Fruit fly (Drosophila melanogaster) whole organism, embryonic: ENCODE data around the gene CG6409.
A peak's percentile ranks its signal among the peaks of the same experiment; 100 is the strongest.

Source experiments
- Atf6 ChIP-seq: fragments of 200-800 bp; sonication (Bioruptor generic); IDR thresholded peaks from 2 replicates; pipeline ENCODE4 v1.3.6; 2022; ENCODE audit warnings: missing biosample characterization, missing genetic modification characterization
- BEAF-32 ChIP-seq: fragments of 200-800 bp; sonication (Bioruptor generic); optimal IDR thresholded peaks from 3 replicates; lab custom pipeline; 2017; ENCODE audit warnings: missing biosample characterization, missing genetic modification characterization, mild to moderate bottlenecking, moderate library complexity, missing genetic modification reagents
- C15 ChIP-seq: fragments of 200-800 bp; sonication (Bioruptor generic); IDR thresholded peaks from 3 replicates; pipeline ENCODE4 v1.3.6; 2022; ENCODE audit warnings: missing biosample characterization, missing genetic modification characterization
- CG10267 ChIP-seq: fragments of 200-800 bp; sonication (Bioruptor generic); optimal IDR thresholded peaks from 2 replicates; lab custom pipeline; 2018; ENCODE audit warnings: missing biosample characterization, mild to moderate bottlenecking, missing genetic modification characterization, moderate library complexity
- CG10654 ChIP-seq: fragments of 200-800 bp; sonication (Bioruptor generic); optimal IDR thresholded peaks from 2 replicates; lab custom pipeline; 2016; ENCODE audit warnings: missing biosample characterization, missing genetic modification characterization
- CG11398 ChIP-seq: fragments of 200-800 bp; sonication (Bioruptor generic); optimal IDR thresholded peaks from 2 replicates; lab custom pipeline; 2016; ENCODE audit warnings: missing biosample characterization, missing genetic modification characterization
- CG12299 ChIP-seq: fragments of 200-800 bp; sonication (Bioruptor generic); optimal IDR thresholded peaks from 2 replicates; lab custom pipeline; 2018; ENCODE audit warnings: missing biosample characterization, mild to moderate bottlenecking, missing genetic modification characterization
- CG13123 ChIP-seq: fragments of 200-800 bp; sonication (Bioruptor generic); optimal IDR thresholded peaks from 2 replicates; lab custom pipeline; 2016; ENCODE audit warnings: missing biosample characterization, missing genetic modification characterization
- CG15011 ChIP-seq: fragments of 200-800 bp; sonication (Bioruptor generic); optimal IDR thresholded peaks from 3 replicates; lab custom pipeline; 2018; ENCODE audit warnings: missing biosample characterization, mild to moderate bottlenecking, missing genetic modification characterization
- CG15073 ChIP-seq: fragments of 200-800 bp; sonication (Bioruptor generic); optimal IDR thresholded peaks from 2 replicates; lab custom pipeline; 2016; ENCODE audit warnings: missing biosample characterization, missing genetic modification characterization
- CG2678 ChIP-seq: fragments of 200-800 bp; sonication (Bioruptor generic); optimal IDR thresholded peaks from 3 replicates; lab custom pipeline; 2019; ENCODE audit warnings: missing biosample characterization, mild to moderate bottlenecking, missing genetic modification characterization, moderate library complexity
- CG30020 ChIP-seq: fragments of 200-800 bp; optimal IDR thresholded peaks from 2 replicates; lab custom pipeline; 2019; ENCODE audit warnings: missing biosample characterization, mild to moderate bottlenecking, missing genetic modification characterization, moderate library complexity
- CG3163 ChIP-seq: fragments of 200-800 bp; sonication (Bioruptor generic); optimal IDR thresholded peaks from 3 replicates; lab custom pipeline; 2016; ENCODE audit warnings: missing biosample characterization, missing genetic modification characterization
- CG3847 ChIP-seq: fragments of 200-800 bp; sonication (Bioruptor generic); IDR thresholded peaks from 2 replicates; pipeline ENCODE4 v1.3.6; 2022; ENCODE audit warnings: missing biosample characterization, missing genetic modification characterization
- CG3995 ChIP-seq: fragments of 200-800 bp; sonication (Bioruptor generic); optimal IDR thresholded peaks from 3 replicates; lab custom pipeline; 2016; ENCODE audit warnings: missing biosample characterization, missing genetic modification characterization
- CG6254 ChIP-seq: fragments of 200-800 bp; sonication (Bioruptor generic); optimal IDR thresholded peaks from 3 replicates; lab custom pipeline; 2017; ENCODE audit warnings: mild to moderate bottlenecking, missing biosample characterization, missing genetic modification reagents, missing genetic modification characterization
- CG6689 ChIP-seq: fragments of 200-800 bp; sonication (Bioruptor generic); IDR thresholded peaks from 2 replicates; pipeline ENCODE4 v1.3.6; 2022; ENCODE audit warnings: missing biosample characterization, missing genetic modification characterization
- CG7271 ChIP-seq: fragments of 200-800 bp; sonication (Bioruptor generic); optimal IDR thresholded peaks from 2 replicates; lab custom pipeline; 2018; ENCODE audit warnings: missing biosample characterization, mild to moderate bottlenecking, missing genetic modification characterization, moderate library complexity
- CG8944 ChIP-seq: fragments of 200-800 bp; sonication (Bioruptor generic); optimal IDR thresholded peaks from 3 replicates; lab custom pipeline; 2016; ENCODE audit warnings: missing biosample characterization, missing genetic modification characterization
- CG9437 ChIP-seq: fragments of 200-800 bp; sonication (Bioruptor generic); optimal IDR thresholded peaks from 2 replicates; lab custom pipeline; 2018; ENCODE audit warnings: missing biosample characterization, mild to moderate bottlenecking, missing genetic modification characterization
- CG9797 ChIP-seq: fragments of 200-800 bp; sonication (Bioruptor generic); optimal IDR thresholded peaks from 3 replicates; lab custom pipeline; 2018; ENCODE audit warnings: missing biosample characterization, mild to moderate bottlenecking, missing genetic modification characterization
- Dfd ChIP-seq, 2 experiments: fragments of >200 bp; optimal IDR thresholded peaks; 2 replicates each; lab custom pipeline; 2017; ENCODE audit warnings: missing biosample characterization in 2 of 2, missing genetic modification characterization in 2 of 2
- Doc2 ChIP-seq: fragments of 200-800 bp; sonication (Bioruptor generic); IDR thresholded peaks from 2 replicates; pipeline ENCODE4 v1.3.6; 2022; ENCODE audit warnings: missing biosample characterization, missing genetic modification characterization
- Hmr ChIP-seq: fragments of 200-800 bp; sonication (Bioruptor generic); optimal IDR thresholded peaks from 3 replicates; lab custom pipeline; 2017; ENCODE audit warnings: mild to moderate bottlenecking, missing biosample characterization, missing genetic modification reagents, missing genetic modification characterization
- Hr39 ChIP-seq: fragments of >200 bp; optimal IDR thresholded peaks from 2 replicates; lab custom pipeline; 2017
- MTF-1 ChIP-seq: fragments of 200-800 bp; sonication (Bioruptor generic); optimal IDR thresholded peaks from 2 replicates; lab custom pipeline; 2018; ENCODE audit warnings: missing biosample characterization, mild to moderate bottlenecking, missing genetic modification characterization, borderline replicate concordance
- Meics ChIP-seq: fragments of 200-800 bp; sonication (Bioruptor generic); optimal IDR thresholded peaks from 2 replicates; lab custom pipeline; 2017; ENCODE audit warnings: missing biosample characterization, mild to moderate bottlenecking, missing genetic modification characterization
- Myb ChIP-seq: fragments of 200-800 bp; sonication (Bioruptor generic); optimal IDR thresholded peaks from 2 replicates; lab custom pipeline; 2016; ENCODE audit warnings: missing biosample characterization, missing genetic modification characterization
- Six4 ChIP-seq: fragments of 200-800 bp; sonication (Bioruptor generic); optimal IDR thresholded peaks from 2 replicates; lab custom pipeline; 2016; ENCODE audit warnings: missing biosample characterization, missing genetic modification characterization
- TFAM ChIP-seq: fragments of 200-800 bp; sonication (Bioruptor generic); optimal IDR thresholded peaks from 2 replicates; lab custom pipeline; 2017; ENCODE audit warnings: missing biosample characterization, missing genetic modification characterization, inconsistent platforms
- Vsx1 ChIP-seq: fragments of 200-800 bp; sonication (Bioruptor generic); optimal IDR thresholded peaks from 2 replicates; lab custom pipeline; 2017; ENCODE audit warnings: missing biosample characterization, mild to moderate bottlenecking, missing genetic modification characterization, missing genetic modification reagents
- ab ChIP-seq: fragments of 200-800 bp; sonication (Bioruptor generic); optimal IDR thresholded peaks from 2 replicates; lab custom pipeline; 2016; ENCODE audit warnings: missing biosample characterization, missing genetic modification characterization
- ara ChIP-seq: fragments of 200-800 bp; sonication (Bioruptor generic); IDR thresholded peaks from 2 replicates; pipeline ENCODE4 v1.3.6; 2022; ENCODE audit warnings: missing biosample characterization, missing genetic modification characterization
- ato ChIP-seq: fragments of 200-800 bp; sonication (Bioruptor generic); IDR thresholded peaks from 2 replicates; pipeline ENCODE4 v1.3.6; 2022; ENCODE audit warnings: missing biosample characterization, missing genetic modification characterization; ENCODE audit not compliant: partially characterized antibody
- cg ChIP-seq: fragments of 200-800 bp; sonication (Bioruptor generic); optimal IDR thresholded peaks from 3 replicates; lab custom pipeline; 2019; ENCODE audit warnings: missing biosample characterization, mild to moderate bottlenecking, missing genetic modification characterization, moderate library complexity
- dysf ChIP-seq: fragments of 200-800 bp; sonication (Bioruptor generic); IDR thresholded peaks from 3 replicates; pipeline ENCODE4 v1.3.6; 2022; ENCODE audit warnings: missing biosample characterization, missing genetic modification characterization
- fd3F ChIP-seq: fragments of 200-800 bp; sonication (Bioruptor generic); optimal IDR thresholded peaks from 2 replicates; lab custom pipeline; 2018; ENCODE audit warnings: missing biosample characterization, mild to moderate bottlenecking, missing genetic modification characterization, moderate library complexity
- fu2 ChIP-seq: fragments of 200-800 bp; sonication (Bioruptor generic); optimal IDR thresholded peaks from 2 replicates; lab custom pipeline; 2016; ENCODE audit warnings: missing biosample characterization, missing genetic modification characterization
- ham ChIP-seq: fragments of 200-800 bp; sonication (Bioruptor generic); IDR thresholded peaks from 2 replicates; pipeline ENCODE4 v1.3.6; 2022; ENCODE audit warnings: missing biosample characterization, missing genetic modification characterization
- hbn ChIP-seq: fragments of 200-800 bp; sonication (Bioruptor generic); IDR thresholded peaks from 2 replicates; pipeline ENCODE4 v1.3.6; 2022; ENCODE audit warnings: missing biosample characterization, missing genetic modification characterization; ENCODE audit not compliant: partially characterized antibody
- jing ChIP-seq: fragments of 200-800 bp; sonication (Bioruptor generic); optimal IDR thresholded peaks from 2 replicates; lab custom pipeline; 2018; ENCODE audit warnings: missing biosample characterization, mild to moderate bottlenecking, missing genetic modification characterization
- ken ChIP-seq: fragments of 200-800 bp; sonication (Bioruptor generic); IDR thresholded peaks from 3 replicates; pipeline ENCODE4 v1.3.6; 2022; ENCODE audit warnings: missing biosample characterization, missing genetic modification characterization
- luna ChIP-seq: fragments of 200-800 bp; sonication (Bioruptor generic); optimal IDR thresholded peaks from 2 replicates; lab custom pipeline; 2016; ENCODE audit warnings: missing biosample characterization, missing genetic modification characterization
- nerfin-1 ChIP-seq: fragments of 200-800 bp; sonication (Bioruptor generic); optimal IDR thresholded peaks from 3 replicates; lab custom pipeline; 2019; ENCODE audit warnings: missing biosample characterization, mild to moderate bottlenecking, missing genetic modification characterization, moderate library complexity
- oc ChIP-seq: fragments of 200-800 bp; sonication (Bioruptor generic); optimal IDR thresholded peaks from 2 replicates; lab custom pipeline; 2018; ENCODE audit warnings: missing biosample characterization, mild to moderate bottlenecking, missing genetic modification characterization, moderate library complexity
- pzg ChIP-seq: fragments of 200-800 bp; sonication (Bioruptor generic); optimal IDR thresholded peaks from 3 replicates; lab custom pipeline; 2018; ENCODE audit warnings: missing biosample characterization, mild to moderate bottlenecking, missing genetic modification characterization, moderate library complexity
- repo ChIP-seq: fragments of 200-800 bp; sonication (Bioruptor generic); optimal IDR thresholded peaks from 2 replicates; lab custom pipeline; 2016; ENCODE audit warnings: missing biosample characterization, missing genetic modification characterization
- sens ChIP-seq: fragments of 200-800 bp; sonication (Bioruptor generic); peaks from one replicate; lab custom pipeline; 2016; ENCODE audit warnings: missing biosample characterization, missing genetic modification characterization
- sob ChIP-seq: fragments of 200-800 bp; sonication (Bioruptor generic); IDR thresholded peaks from 2 replicates; pipeline ENCODE4 v1.3.6; 2022; ENCODE audit warnings: missing biosample characterization, missing genetic modification characterization
- stwl ChIP-seq: fragments of 200-800 bp; sonication (Bioruptor generic); optimal IDR thresholded peaks from 3 replicates; lab custom pipeline; 2018; ENCODE audit warnings: missing biosample characterization, mild to moderate bottlenecking, missing genetic modification characterization, moderate library complexity
- vfl ChIP-seq: fragments of 200-800 bp; sonication (Bioruptor generic); optimal IDR thresholded peaks from 2 replicates; lab custom pipeline; 2016; ENCODE audit warnings: missing biosample characterization, missing genetic modification characterization

CG6409 gene

DNA sequence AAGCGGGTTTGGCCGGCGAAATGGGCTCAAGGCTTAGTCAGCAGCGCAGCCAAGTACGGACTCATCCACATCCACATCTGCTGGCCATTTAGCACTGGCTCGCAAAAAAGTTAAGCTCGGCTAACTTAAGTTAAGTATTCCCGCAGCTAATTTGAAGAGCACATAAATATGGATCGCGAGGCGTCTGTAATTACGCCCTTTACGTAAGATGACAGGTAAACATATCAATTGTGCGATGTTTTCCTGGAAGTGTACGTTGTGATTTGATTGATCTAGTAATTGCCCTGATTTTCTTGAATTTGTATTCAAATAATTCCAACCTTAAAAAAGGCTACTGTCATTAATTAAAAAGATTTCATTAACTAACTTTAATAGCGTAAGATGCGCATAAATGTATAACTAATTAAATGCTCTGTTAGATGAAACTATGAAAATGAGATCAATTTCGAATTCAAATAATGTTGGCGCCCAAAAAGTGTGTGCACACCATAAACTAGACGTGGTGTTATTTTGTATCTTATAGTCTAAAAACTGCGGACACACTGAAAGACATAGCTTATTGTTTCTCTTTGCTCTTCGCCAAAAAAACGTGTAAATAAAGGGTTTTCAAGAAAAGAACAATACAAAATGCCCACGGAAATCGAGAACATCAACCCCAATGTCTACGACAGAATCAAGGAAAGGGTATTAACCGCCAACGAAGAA is at the start of gene CG6409, which contains the start of gene galla-2 (continued):
- TF ChIP-seq CG11398 (GFP tag; lab: Kevin White, UChicago) (no peak), Myb (peak; percentile 38), CG8944 (GFP tag; lab: Kevin White, UChicago) (no peak), CG12299 (tag; lab: Kevin White, UChicago) (no peak), MTF-1 (GFP tag; lab: Kevin White, UChicago) (no peak), ken (GFP tag; lab: Robert Waterston, UW) (no peak), Vsx1 (GFP tag; lab: Kevin White, UChicago) (peak; percentile 1), CG15011 (no peak), Doc2 (GFP tag; lab: Robert Waterston, UW) (no peak), CG13123 (GFP tag; lab: Kevin White, UChicago) (no peak), CG30020 (tag; lab: Kevin White, UChicago) (no peak), Atf6 (no peak), CG3847 (GFP tag; lab: Robert Waterston, UW) (peak; percentile 33; the same call in 1 of the 2 replicates), vfl (GFP tag; lab: Kevin White, UChicago) (no peak), CG3995 (GFP tag; lab: Kevin White, UChicago) (no peak), hbn (GFP tag; lab: Robert Waterston, UW) (no peak), fu2 (GFP tag; lab: Kevin White, UChicago) (no peak), sens (GFP tag; lab: Kevin White, UChicago) (peak; percentile 62), Meics (GFP tag; lab: Kevin White, UChicago) (no peak), CG7271 (no peak), CG3163 (no peak), sob (GFP tag; lab: Robert Waterston, UW) (no peak), CG10654 (no peak), ab (GFP tag; lab: Kevin White, UChicago) (no peak), Hr39 (lab: Kevin White, UChicago) (no peak), dysf (GFP tag; lab: Robert Waterston, UW) (no peak), jing (GFP tag; lab: Kevin White, UChicago) (no peak), CG9437 (GFP tag; lab: Kevin White, UChicago) (no peak), BEAF-32 (GFP tag; lab: Kevin White, UChicago) (no peak), CG6689 (GFP tag; lab: Robert Waterston, UW) (no peak), ato (GFP tag; lab: Robert Waterston, UW) (no peak), ham (no peak), CG9797 (GFP tag; lab: Kevin White, UChicago) (peak; percentile 41), Hmr (no peak), CG15073 (GFP tag; lab: Kevin White, UChicago) (no peak), nerfin-1 (tag; lab: Kevin White, UChicago) (no peak), CG2678 (tag; lab: Kevin White, UChicago) (no peak), Six4 (GFP tag; lab: Kevin White, UChicago) (no peak), ara (no peak), CG10267 (no peak), C15 (GFP tag; lab: Robert Waterston, UW) (no peak), stwl (tag; lab: Kevin White, UChicago) (peak; percentile 87), pzg (GFP tag; lab: Kevin White, UChicago) (peak; percentile 70), luna (no peak), repo (GFP tag; lab: Kevin White, UChicago) (no peak), fd3F (GFP tag; lab: Kevin White, UChicago) (no peak), Dfd (GFP tag; optimal IDR thresholded peaks at IDR 0.05; lab: Kevin White, UChicago) (no peak), CG6254 (no peak), TFAM (GFP tag; lab: Kevin White, UChicago) (no peak), cg (GFP tag; lab: Kevin White, UChicago) (no peak), oc (no peak)
